Worm (Caenorhabditis elegans) whole organism, L1 larva: Measurements from ENCODE around the gene R03G5.6.

Experiments used
- C16A3.4 ChIP-seq: fragments of 150-350 bp; optimal IDR thresholded peaks from 2 replicates; lab custom pipeline; 2014; ENCODE audit warnings: missing biosample characterization, missing genetic modification characterization
- F16B12.6 ChIP-seq: fragments of 150-350 bp; optimal IDR thresholded peaks from 2 replicates; lab custom pipeline; 2014; ENCODE audit warnings: missing biosample characterization, missing genetic modification characterization
- Y116A8C.19 ChIP-seq: sonication (generic microtip); optimal IDR thresholded peaks from 2 replicates; lab custom pipeline; 2016; ENCODE audit warnings: missing compliant biosample characterization, missing genetic modification characterization, borderline replicate concordance
- aha-1 ChIP-seq: fragments of 150-350 bp; optimal IDR thresholded peaks from 2 replicates; lab custom pipeline; 2014; ENCODE audit warnings: missing biosample characterization, missing genetic modification characterization
- aly-2 ChIP-seq: fragments of 150-350 bp; optimal IDR thresholded peaks from 2 replicates; lab custom pipeline; 2014; ENCODE audit warnings: missing biosample characterization, missing genetic modification characterization
- ama-1 ChIP-seq: fragments of 150-350 bp; optimal IDR thresholded peaks from 2 replicates; lab custom pipeline; 2014
- ceh-8 ChIP-seq: fragments of 200-800 bp; sonication (Bioruptor generic); optimal IDR thresholded peaks from 2 replicates; lab custom pipeline; 2018; ENCODE audit warnings: mild to moderate bottlenecking, missing genetic modification characterization, moderate library complexity, missing compliant biosample characterization
- ceh-82 ChIP-seq, 3 experiments: fragments of 150-350 bp in 1 of 3; sonication (generic microtip) in 2 of 3; optimal IDR thresholded peaks; 2 replicates each; lab custom pipeline; 2014 to 2017; ENCODE audit warnings: missing biosample characterization in 3 of 3, missing genetic modification characterization in 3 of 3
- ceh-88 ChIP-seq: fragments of 200-800 bp; sonication (Bioruptor generic); IDR thresholded peaks from 2 replicates; pipeline ENCODE4 v1.3.6; 2022; ENCODE audit warnings: missing genetic modification characterization, missing compliant biosample characterization
- ceh-90 ChIP-seq: sonication (generic microtip); optimal IDR thresholded peaks from 2 replicates; lab custom pipeline; 2016; ENCODE audit warnings: missing genetic modification characterization, missing compliant biosample characterization
- dpl-1 ChIP-seq, 3 experiments: fragments of 150-350 bp in 2 of 3; sonication (generic microtip) in 1 of 3; optimal IDR thresholded peaks; 2 replicates each; lab custom pipeline; 2014 to 2017; ENCODE audit warnings: missing biosample characterization in 3 of 3, missing genetic modification characterization in 3 of 3, missing genetic modification reagents in 3 of 3
- dsc-1 ChIP-seq: sonication (generic microtip); optimal IDR thresholded peaks from 2 replicates; lab custom pipeline; 2016; ENCODE audit warnings: mild to moderate bottlenecking, missing genetic modification characterization, missing compliant biosample characterization
- efl-1 ChIP-seq, 4 experiments: fragments of 150-350 bp; optimal IDR thresholded peaks in 3 of 4; peaks in 1 of 4; 1 replicate in 1 of 4; 2 replicates in 3 of 4; lab custom pipeline; 2014; ENCODE audit warnings: missing biosample characterization in 2 of 4, missing genetic modification characterization in 2 of 4, missing genetic modification reagents in 2 of 4
- efl-3 ChIP-seq: fragments of 200-800 bp; sonication (Bioruptor generic); optimal IDR thresholded peaks from 2 replicates; lab custom pipeline; 2018; ENCODE audit warnings: mild to moderate bottlenecking, missing genetic modification characterization, missing compliant biosample characterization
- egl-13 ChIP-seq: sonication (generic microtip); optimal IDR thresholded peaks from 2 replicates; lab custom pipeline; 2016; ENCODE audit warnings: missing genotype, missing genetic modification reagents, missing genetic modification characterization, missing compliant biosample characterization
- elt-2 ChIP-seq: sonication (generic microtip); optimal IDR thresholded peaks from 2 replicates; lab custom pipeline; 2016; ENCODE audit warnings: missing genetic modification characterization, mild to moderate bottlenecking, inconsistent platforms, missing compliant biosample characterization, missing genetic modification reagents
- elt-3 ChIP-seq, 6 experiments: fragments of 150-350 bp in 1 of 6; sonication (generic microtip); optimal IDR thresholded peaks; 2 replicates each; lab custom pipeline; 2017 to 2018; ENCODE audit warnings: missing biosample characterization in 6 of 6, missing genetic modification characterization in 6 of 6, inconsistent platforms in 1 of 6
- ets-5 ChIP-seq: fragments of 200-800 bp; sonication (Bioruptor generic); IDR thresholded peaks from 2 replicates; pipeline ENCODE4 v1.3.6; 2022; ENCODE audit warnings: missing genetic modification characterization, missing compliant biosample characterization
- fkh-8 ChIP-seq: sonication (generic microtip); optimal IDR thresholded peaks from 2 replicates; lab custom pipeline; 2016; ENCODE audit warnings: mild to moderate bottlenecking, missing genetic modification characterization, missing compliant biosample characterization
- fos-1 ChIP-seq: fragments of 150-350 bp; optimal IDR thresholded peaks from 2 replicates; lab custom pipeline; 2014; ENCODE audit warnings: missing biosample characterization, missing genetic modification characterization
- hlh-4 ChIP-seq: sonication (generic microtip); optimal IDR thresholded peaks from 2 replicates; lab custom pipeline; 2016; ENCODE audit warnings: mild to moderate bottlenecking, missing genetic modification characterization, missing compliant biosample characterization
- hpl-2 ChIP-seq: fragments of 150-350 bp; optimal IDR thresholded peaks from 2 replicates; lab custom pipeline; 2014; ENCODE audit warnings: missing biosample characterization, missing genetic modification reagents, missing genetic modification characterization
- isw-1 ChIP-seq: fragments of 200-800 bp; sonication (Bioruptor generic); IDR thresholded peaks from 2 replicates; pipeline ENCODE4 v1.3.6; 2022; ENCODE audit warnings: missing genetic modification characterization, missing compliant biosample characterization
- jun-1 ChIP-seq: fragments of 150-350 bp; optimal IDR thresholded peaks from 2 replicates; lab custom pipeline; 2014; ENCODE audit warnings: missing biosample characterization, missing genetic modification reagents, missing genetic modification characterization
- lin-13 ChIP-seq: fragments of 150-350 bp; optimal IDR thresholded peaks from 2 replicates; lab custom pipeline; 2014; ENCODE audit warnings: missing biosample characterization, missing genetic modification reagents, missing genetic modification characterization
- lin-39 ChIP-seq: fragments of 150-350 bp; optimal IDR thresholded peaks from 2 replicates; lab custom pipeline; 2014; ENCODE audit warnings: missing biosample characterization, missing genetic modification reagents, missing genetic modification characterization
- lir-3 ChIP-seq: sonication (generic microtip); optimal IDR thresholded peaks from 2 replicates; lab custom pipeline; 2016; ENCODE audit warnings: mild to moderate bottlenecking, missing genetic modification characterization, moderate library complexity, missing compliant biosample characterization; ENCODE audit not compliant: poor library complexity
- lsy-2 ChIP-seq, 2 experiments: fragments of 150-350 bp; optimal IDR thresholded peaks; 2 replicates each; lab custom pipeline; 2014; ENCODE audit warnings: missing biosample characterization in 2 of 2, missing genetic modification characterization in 2 of 2
- mab-9 ChIP-seq: fragments of 200-800 bp; sonication (Bioruptor generic); IDR thresholded peaks from 2 replicates; pipeline ENCODE4 v1.3.6; 2022; ENCODE audit warnings: missing genetic modification reagents, missing genetic modification characterization, missing compliant biosample characterization
- mef-2 ChIP-seq: fragments of 150-350 bp; optimal IDR thresholded peaks from 2 replicates; lab custom pipeline; 2014; ENCODE audit warnings: missing biosample characterization, missing genetic modification characterization
- mep-1 ChIP-seq: fragments of 150-350 bp; optimal IDR thresholded peaks from 2 replicates; lab custom pipeline; 2014; ENCODE audit warnings: missing biosample characterization, missing genetic modification characterization
- nhr-11 ChIP-seq: fragments of 150-350 bp; optimal IDR thresholded peaks from 2 replicates; lab custom pipeline; 2014; ENCODE audit warnings: missing biosample characterization, missing genetic modification characterization
- nhr-12 ChIP-seq: sonication (generic microtip); optimal IDR thresholded peaks from 2 replicates; lab custom pipeline; 2017; ENCODE audit warnings: missing biosample characterization, missing genetic modification characterization
- nhr-20 ChIP-seq: sonication (generic microtip); optimal IDR thresholded peaks from 2 replicates; lab custom pipeline; 2016; ENCODE audit warnings: mild to moderate bottlenecking, missing genetic modification characterization, missing compliant biosample characterization
- nhr-237 ChIP-seq: fragments of 150-350 bp; optimal IDR thresholded peaks from 2 replicates; lab custom pipeline; 2014; ENCODE audit warnings: missing biosample characterization, missing genetic modification characterization
- nhr-28 ChIP-seq: fragments of 150-350 bp; optimal IDR thresholded peaks from 2 replicates; lab custom pipeline; 2014; ENCODE audit warnings: missing biosample characterization, missing genetic modification characterization
- nhr-47 ChIP-seq: sonication (generic microtip); optimal IDR thresholded peaks from 2 replicates; lab custom pipeline; 2016; ENCODE audit warnings: mild to moderate bottlenecking, missing genetic modification characterization, moderate library complexity, missing compliant biosample characterization
- nhr-85 ChIP-seq: sonication (generic microtip); peaks from one replicate; lab custom pipeline; 2016; ENCODE audit warnings: missing genetic modification characterization, inconsistent platforms, missing compliant biosample characterization
- nhr-90 ChIP-seq: sonication (generic microtip); optimal IDR thresholded peaks from 2 replicates; lab custom pipeline; 2016; ENCODE audit warnings: mild to moderate bottlenecking, missing genetic modification characterization, missing compliant biosample characterization; ENCODE audit not compliant: poor library complexity
- snu-23 ChIP-seq: sonication (generic microtip); optimal IDR thresholded peaks from 2 replicates; lab custom pipeline; 2016; ENCODE audit warnings: missing genetic modification characterization, missing compliant biosample characterization
- sox-4 ChIP-seq: sonication (generic microtip); optimal IDR thresholded peaks from 2 replicates; lab custom pipeline; 2016; ENCODE audit warnings: missing genetic modification characterization, missing compliant biosample characterization
- sptf-1 ChIP-seq: fragments of 150-350 bp; optimal IDR thresholded peaks from 2 replicates; lab custom pipeline; 2014; ENCODE audit warnings: missing biosample characterization, missing genetic modification characterization
- swsn-7 ChIP-seq: sonication (generic microtip); optimal IDR thresholded peaks from 2 replicates; lab custom pipeline; 2016; ENCODE audit warnings: missing genetic modification characterization, missing compliant biosample characterization
- unc-130 ChIP-seq: fragments of 150-350 bp; optimal IDR thresholded peaks from 2 replicates; lab custom pipeline; 2017; ENCODE audit warnings: missing biosample characterization, missing genetic modification characterization, inconsistent platforms
- unc-30 ChIP-seq: sonication (generic microtip); optimal IDR thresholded peaks from 2 replicates; lab custom pipeline; 2017; ENCODE audit warnings: missing biosample characterization, missing genetic modification characterization
- unc-86 ChIP-seq: sonication (generic microtip); optimal IDR thresholded peaks from 2 replicates; lab custom pipeline; 2016; ENCODE audit warnings: missing genetic modification characterization, missing compliant biosample characterization
- unc-98 ChIP-seq: fragments of 200-800 bp; sonication (Bioruptor generic); IDR thresholded peaks from 2 replicates; pipeline ENCODE4 v1.3.6; 2022; ENCODE audit warnings: missing genetic modification characterization, missing compliant biosample characterization
- vab-15 ChIP-seq: sonication (generic microtip); optimal IDR thresholded peaks from 2 replicates; lab custom pipeline; 2017; ENCODE audit warnings: missing genotype, mild to moderate bottlenecking, missing genetic modification characterization, missing compliant biosample characterization
- xbp-1 ChIP-seq: sonication (generic microtip); optimal IDR thresholded peaks from 2 replicates; lab custom pipeline; 2016; ENCODE audit warnings: missing genetic modification characterization, missing compliant biosample characterization
- zag-1 ChIP-seq: fragments of 150-350 bp; optimal IDR thresholded peaks from 2 replicates; lab custom pipeline; 2014; ENCODE audit warnings: missing biosample characterization, missing genetic modification characterization
- ztf-4 ChIP-seq: fragments of 150-350 bp; optimal IDR thresholded peaks from 2 replicates; lab custom pipeline; 2014; ENCODE audit warnings: missing biosample characterization, missing genetic modification characterization

Gene R03G5.6

DNA sequence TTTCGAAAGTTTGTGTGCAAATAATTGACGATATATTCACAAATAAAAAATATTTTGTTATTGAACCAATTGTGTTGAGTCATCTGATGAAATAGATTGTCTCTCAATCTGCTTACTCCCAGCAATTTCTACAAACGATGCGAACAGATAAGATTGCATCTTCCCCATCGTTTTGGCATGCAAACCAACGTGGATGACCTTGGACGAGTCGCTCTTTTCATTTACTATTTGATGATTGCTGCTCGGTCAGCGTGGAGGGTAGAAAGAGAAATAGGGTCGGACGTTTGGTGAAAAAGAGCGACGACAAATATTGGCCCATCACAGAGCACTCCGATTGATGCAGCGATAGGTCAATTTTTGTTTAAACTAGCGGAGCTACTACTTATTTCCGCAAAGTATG, 9.0 kb upstream of the R03G5.6 start (continued):
- TF ChIP-seq snu-23 (GFP tag; lab: Kevin White, UChicago) (peak; percentile 63), hpl-2 (GFP tag; lab: Kevin White, UChicago) (peak; percentile 26), isw-1 (GFP tag; lab: Robert Waterston, UW) (no peak), elt-2 (tag; lab: Kevin White, UChicago) (peak; percentile 41), nhr-47 (tag; lab: Kevin White, UChicago) (peak; percentile 56), lir-3 (tag; lab: Kevin White, UChicago) (peak; percentile 11), mab-9 (GFP tag; lab: Robert Waterston, UW) (no peak), lin-13 (GFP tag; lab: Kevin White, UChicago) (no peak), ceh-88 (no peak), C16A3.4 (tag; lab: Kevin White, UChicago) (peak; percentile 11), sptf-1 (no peak), fos-1 (tag; lab: Kevin White, UChicago) (peak; percentile 7), swsn-7 (tag; lab: Kevin White, UChicago) (peak; percentile 14), nhr-20 (tag; lab: Kevin White, UChicago) (peak; percentile 65), elt-3 (tag; optimal IDR thresholded peaks at IDR 0.05; lab: Kevin White, UChicago) (peak in 4 of 6 experiments; percentile 38 to 59 (median 53)), aha-1 (tag; lab: Kevin White, UChicago) (no peak), ama-1 (lab: Kevin White, UChicago) (peak; percentile 70), efl-1 (optimal IDR thresholded peaks at IDR 0.05; lab: Kevin White, UChicago) (peak in 1 of 2 experiments; percentile 40), efl-1 (GFP tag; optimal IDR thresholded peaks at IDR 0.05 in 1 of 2; lab: Kevin White, UChicago) (peak in 1 of 2 experiments; percentile 90), unc-130 (peak; percentile 29), sox-4 (no peak), ets-5 (GFP tag; lab: Robert Waterston, UW) (no peak), ceh-90 (tag; lab: Kevin White, UChicago) (no peak), nhr-12 (no peak), mep-1 (peak; percentile 70), nhr-90 (peak; percentile 75), dsc-1 (tag; lab: Kevin White, UChicago) (no peak), hlh-4 (tag; lab: Kevin White, UChicago) (no peak), nhr-85 (tag; lab: Kevin White, UChicago) (peak; percentile 91), jun-1 (no peak), efl-3 (peak; percentile 30), nhr-28 (tag; lab: Kevin White, UChicago) (no peak)

DNA sequence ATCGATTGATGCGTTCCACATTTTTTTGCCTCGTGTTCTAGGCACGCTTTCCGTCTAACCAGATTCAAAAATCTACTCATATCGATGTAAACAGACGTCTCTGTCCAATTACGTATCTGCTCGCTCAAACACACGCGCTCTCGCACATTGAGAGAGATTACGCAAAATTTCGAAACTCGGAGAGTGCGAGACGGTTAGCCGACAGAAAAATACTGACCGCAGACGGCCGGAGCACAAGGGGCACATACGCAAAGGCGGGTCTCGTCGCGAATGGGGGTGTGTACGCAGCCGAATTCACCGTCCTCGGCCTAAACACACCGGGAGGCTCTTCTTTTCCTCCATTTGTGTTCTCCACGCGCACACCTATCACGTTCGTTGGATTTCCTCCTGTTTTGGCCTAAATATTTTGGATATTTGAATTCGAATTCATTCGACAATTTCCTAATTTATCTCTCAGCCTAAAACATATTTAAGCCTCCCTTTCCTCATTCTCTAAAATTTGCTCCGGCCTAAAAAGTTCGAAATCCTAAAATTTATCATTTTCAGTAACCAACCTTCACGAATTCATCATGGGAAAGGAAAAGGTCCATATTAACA, 6.5 kb upstream of the R03G5.6 start, which contains the start of gene eef-1A.2:
Gene eef-1A.2 (plus strand): TSS at position 547 of the 597 bp plus-strand sequence.
- TF ChIP-seq Y116A8C.19 (tag; lab: Kevin White, UChicago) (no peak), ceh-8 (GFP tag; lab: Kevin White, UChicago) (peak; percentile 92), F16B12.6 (tag; lab: Kevin White, UChicago) (peak; percentile 63), unc-86 (tag; lab: Kevin White, UChicago) (peak; percentile 91), ceh-82 (tag; optimal IDR thresholded peaks at IDR 0.05; lab: Kevin White, UChicago) (peak; percentile 89 to 97 (median 96)), nhr-28 (tag; lab: Kevin White, UChicago) (peak; percentile 67), ztf-4 (peak; percentile 76), xbp-1 (tag; lab: Kevin White, UChicago) (peak; percentile 95), fkh-8 (peak; percentile 99), mep-1 (peak; percentile 96), nhr-237 (tag; lab: Kevin White, UChicago) (peak; percentile 94), sptf-1 (no peak), ceh-88 (peak; percentile 77), zag-1 (tag; lab: Kevin White, UChicago) (peak; percentile 71), swsn-7 (tag; lab: Kevin White, UChicago) (peak; percentile 96), elt-2 (tag; lab: Kevin White, UChicago) (peak; percentile 86), unc-98 (GFP tag; lab: Robert Waterston, UW) (peak; percentile 61; the same call in 1 of the 2 replicates), unc-30 (tag; lab: Kevin White, UChicago) (no peak), dpl-1 (GFP tag; optimal IDR thresholded peaks at IDR 0.05; lab: Kevin White, UChicago) (peak; percentile 69 to 81 (median 71)), aha-1 (tag; lab: Kevin White, UChicago) (peak; percentile 76), mef-2 (peak; percentile 95), nhr-11 (tag; lab: Kevin White, UChicago) (peak; percentile 74), egl-13 (tag; lab: Kevin White, UChicago) (peak; percentile 92), nhr-90 (peak; percentile 93), lir-3 (tag; lab: Kevin White, UChicago) (peak; percentile 79), vab-15 (tag; lab: Kevin White, UChicago) (peak; percentile 53), sox-4 (peak; percentile 60), lin-39 (tag; lab: Kevin White, UChicago) (peak; percentile 39), lsy-2 (tag; optimal IDR thresholded peaks at IDR 0.05; lab: Kevin White, UChicago) (peak; percentile 89 to 96), aly-2 (tag; lab: Kevin White, UChicago) (peak; percentile 76)
